Worm (Caenorhabditis elegans): ENCODE results near the gene F22B7.1.

DNA sequence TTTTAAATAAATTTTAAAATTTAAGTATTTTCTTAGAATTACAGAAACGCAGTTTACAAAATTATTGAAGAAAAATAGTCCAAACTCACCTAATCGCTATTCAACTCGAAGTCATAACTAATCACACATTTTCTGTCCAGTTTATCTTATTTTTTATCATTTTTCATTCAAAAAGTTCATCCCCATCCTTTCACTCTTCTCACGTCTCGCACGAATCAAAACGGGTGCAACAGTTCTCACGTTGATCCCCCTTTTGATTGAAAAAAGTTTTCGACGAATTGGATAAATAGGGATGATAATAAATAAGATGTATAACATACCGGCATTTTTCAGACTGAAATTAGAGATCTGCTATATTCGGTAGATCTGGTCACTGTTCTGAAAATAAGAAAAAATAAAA is 44.6 kb downstream of the F22B7.1 start:
- no peak for TF ChIP-seq cey-2 (tag; optimal IDR thresholded peaks at IDR 0.05; ENCODE audit: borderline replicate concordance, insufficient read depth)
- no peak for TF ChIP-seq nhr-25 (tag; optimal IDR thresholded peaks at IDR 0.05; ENCODE audit: borderline replicate concordance, insufficient read depth)
- TF ChIP-seq nhr-28 (tag; optimal IDR thresholded peaks at IDR 0.05) = peak; percentile 26
- no peak for TF ChIP-seq spr-3 (GFP tag; optimal IDR thresholded peaks at IDR 0.05)

Measured in whole organism, L4 larva.